Worm (Caenorhabditis elegans) whole organism, L4/young adult: ENCODE results near the gene F58G6.3.
"Not testable (repeated sequence)": the region's sequence is repeated elsewhere in the genome, so short reads cannot be mapped to it uniquely, and the experiment has no call there.

Experiments
- W03F9.2 ChIP-seq: fragments of 150-350 bp; optimal IDR thresholded peaks from 2 replicates; lab custom pipeline; 2014; ENCODE audit warnings: missing biosample characterization, missing genetic modification characterization
- dao-5 ChIP-seq: sonication (generic microtip); optimal IDR thresholded peaks from 2 replicates; lab custom pipeline; 2016; ENCODE audit warnings: missing genotype, missing genetic modification characterization, moderate library complexity, missing compliant biosample characterization
- him-1 ChIP-seq: sonication (generic microtip); optimal IDR thresholded peaks from 2 replicates; lab custom pipeline; 2016; ENCODE audit warnings: missing genotype, missing genetic modification reagents, missing genetic modification characterization, missing compliant biosample characterization

The F58G6.3 gene

ce11 chrIV:9678007-9678406 is 24.7 kb downstream of the F58G6.3 start:
- TF ChIP-seq W03F9.2 (tag; lab: Kevin White, UChicago) (no peak), dao-5 (tag; lab: Kevin White, UChicago) (no peak), him-1 (tag; lab: Kevin White, UChicago) (no peak)

DNA sequence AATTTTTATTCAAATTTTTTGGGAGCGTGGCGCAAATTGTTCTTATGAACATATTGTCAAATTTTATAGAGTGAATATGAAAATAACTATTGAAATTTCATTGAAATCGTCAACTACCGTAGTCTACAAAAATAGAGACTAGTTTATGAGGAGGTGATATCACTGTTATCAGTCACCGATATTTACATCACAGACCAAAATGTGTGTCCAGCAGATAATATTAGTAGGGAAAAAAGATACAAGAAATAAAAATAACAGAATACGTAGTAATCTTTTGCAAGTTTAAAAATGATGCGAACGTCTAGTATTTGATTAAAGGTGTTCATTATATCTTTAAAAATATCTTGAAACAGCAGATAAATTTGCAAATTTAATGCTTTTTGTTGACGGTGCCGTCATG is 26.0 kb downstream of the F58G6.3 start:
- TF ChIP-seq dao-5 (tag; lab: Kevin White, UChicago) (no peak), him-1 (tag; lab: Kevin White, UChicago) (no peak), W03F9.2 (tag; lab: Kevin White, UChicago) (no peak)

DNA sequence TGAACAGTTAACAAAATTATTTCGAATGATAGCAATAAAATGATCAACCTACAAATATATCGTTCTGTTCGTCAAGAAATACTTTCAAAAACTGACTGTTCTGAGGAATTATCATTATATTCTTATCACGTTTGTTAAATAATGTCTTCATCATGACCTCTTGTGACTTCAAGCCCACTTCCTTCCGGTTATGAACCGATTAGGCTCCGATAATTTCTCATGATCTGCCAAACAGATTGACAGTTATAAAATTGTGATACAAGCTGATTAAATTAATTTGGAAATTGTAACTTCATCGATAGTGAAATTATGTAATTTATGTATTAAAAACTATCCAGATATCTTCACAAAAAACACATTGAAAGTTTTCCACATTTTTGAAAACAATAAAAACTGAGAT is 27.5 kb downstream of the F58G6.3 start, which contains the start of gene ins-8:
ins-8 (minus strand) TSS at position 101 of the 400 bp plus-strand sequence.
- TF ChIP-seq him-1 (tag; lab: Kevin White, UChicago) (no peak), dao-5 (tag; lab: Kevin White, UChicago) (no peak), W03F9.2 (tag; lab: Kevin White, UChicago) (no peak)

- TF ChIP-seq W03F9.2 (tag; lab: Kevin White, UChicago) (no peak), him-1 (tag; lab: Kevin White, UChicago) (no peak), dao-5 (tag; lab: Kevin White, UChicago) (no peak)
These were observed 29.2 kb downstream of the F58G6.3 start, which contains the start of gene ins-7 for ce11 chrIV:9682514-9682913. TSS of gene ins-7 (minus strand) at chrIV:9682845.

ce11 chrIV:9683433-9683832 is 30.1 kb downstream of the F58G6.3 start, which contains the start of the genes htas-1 and ZK1251.3:
TSS of gene htas-1 (minus strand) at chrIV:9683533.
TSS of gene ZK1251.3 (plus strand) at chrIV:9683658.
- TF ChIP-seq W03F9.2 (tag; lab: Kevin White, UChicago) (no peak), dao-5 (tag; lab: Kevin White, UChicago) (no peak), him-1 (tag; lab: Kevin White, UChicago) (no peak)

DNA sequence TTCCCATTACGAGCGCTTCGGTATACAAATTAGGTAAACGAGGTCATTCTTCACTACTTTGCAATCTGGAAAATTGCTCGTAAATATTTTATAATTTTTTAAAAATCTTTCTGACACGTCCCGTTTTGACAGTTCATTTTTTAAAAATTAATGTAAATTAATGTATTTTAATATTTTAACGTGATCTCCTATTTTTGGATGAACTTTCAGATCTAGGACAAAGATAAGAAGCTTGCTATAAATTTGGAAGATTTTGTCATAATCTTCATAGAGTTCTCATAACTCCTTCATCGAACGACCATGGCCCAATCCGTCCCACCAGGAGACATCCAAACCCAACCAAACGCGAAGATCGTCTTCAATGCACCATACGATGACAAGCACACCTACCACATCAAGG is 35.4 kb downstream of the F58G6.3 start, which contains the start of gene msp-76:
msp-76 (plus strand) TSS at position 301 of the 400 bp plus-strand sequence.
- TF ChIP-seq dao-5, W03F9.2, him-1 (tag; lab: Kevin White, UChicago): not testable (repeated sequence)

- TF ChIP-seq him-1 (tag; lab: Kevin White, UChicago) (no peak), dao-5 (tag; lab: Kevin White, UChicago) (no peak), W03F9.2 (tag; lab: Kevin White, UChicago) (no peak)
These were observed 37.3 kb downstream of the F58G6.3 start, which contains the start of gene sdz-36 for ce11 chrIV:9690644-9691043. TSS of gene sdz-36 (plus strand) at chrIV:9690944.

DNA sequence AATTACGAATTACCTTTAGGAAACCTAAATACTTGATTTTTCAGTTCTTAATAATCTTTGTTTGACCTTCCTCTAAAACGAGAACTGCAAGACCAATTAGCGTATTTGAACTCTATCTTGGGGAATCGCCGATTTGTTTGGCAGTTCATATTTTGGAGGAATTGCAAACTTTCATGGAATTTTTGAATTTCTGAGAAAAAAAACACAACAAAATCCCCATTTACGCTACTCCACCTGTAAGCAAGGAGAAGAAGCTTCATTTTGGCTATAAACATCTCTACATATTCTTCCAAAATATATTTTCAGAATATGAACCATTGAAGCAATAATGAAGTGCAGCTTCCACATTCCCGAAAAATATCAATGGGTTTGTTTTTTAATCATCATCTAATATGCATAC is 39.5 kb downstream of the F58G6.3 start, which contains the start of gene twk-9:
twk-9 (plus strand) TSS at position 301 of the 400 bp plus-strand sequence.
- TF ChIP-seq W03F9.2 (tag; lab: Kevin White, UChicago) (no peak), dao-5 (tag; lab: Kevin White, UChicago) (no peak), him-1 (tag; lab: Kevin White, UChicago) (no peak)

- TF ChIP-seq W03F9.2 (tag; lab: Kevin White, UChicago) = no peak
- TF ChIP-seq him-1 (tag; lab: Kevin White, UChicago) = no peak
- TF ChIP-seq dao-5 (tag; lab: Kevin White, UChicago) = no peak
These were observed 43.2 kb downstream of the F58G6.3 start for ce11 chrIV:9696513-9696912.

DNA sequence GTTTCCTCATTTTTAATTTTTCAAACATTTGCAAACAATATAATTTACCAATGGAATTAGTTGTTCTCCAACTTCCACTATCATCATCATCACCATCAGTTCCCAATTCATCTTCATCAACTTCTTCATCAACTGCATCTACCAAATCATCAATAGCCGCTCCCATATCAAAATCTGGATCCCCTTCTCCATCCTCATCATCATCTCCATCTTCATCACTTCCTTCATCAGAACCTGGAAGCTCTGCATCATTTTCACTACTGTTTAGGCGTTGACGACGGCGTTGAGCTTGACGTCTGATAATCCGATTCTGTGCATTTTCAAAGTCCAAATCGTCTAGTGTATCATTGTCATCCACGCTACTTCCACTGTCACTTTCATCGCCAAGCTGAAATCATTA is 44.5 kb downstream of the F58G6.3 start:
- TF ChIP-seq him-1 (tag; lab: Kevin White, UChicago) (no peak), dao-5 (tag; lab: Kevin White, UChicago) (no peak), W03F9.2 (tag; lab: Kevin White, UChicago) (no peak)

ce11 chrIV:9699062-9699461 is 45.7 kb downstream of the F58G6.3 start:
- TF ChIP-seq him-1 (tag; lab: Kevin White, UChicago) (no peak), W03F9.2 (tag; lab: Kevin White, UChicago) (no peak), dao-5 (tag; lab: Kevin White, UChicago) (no peak)
